Fruit fly (Drosophila melanogaster): ENCODE measurements around the gene CG43085.

DNA sequence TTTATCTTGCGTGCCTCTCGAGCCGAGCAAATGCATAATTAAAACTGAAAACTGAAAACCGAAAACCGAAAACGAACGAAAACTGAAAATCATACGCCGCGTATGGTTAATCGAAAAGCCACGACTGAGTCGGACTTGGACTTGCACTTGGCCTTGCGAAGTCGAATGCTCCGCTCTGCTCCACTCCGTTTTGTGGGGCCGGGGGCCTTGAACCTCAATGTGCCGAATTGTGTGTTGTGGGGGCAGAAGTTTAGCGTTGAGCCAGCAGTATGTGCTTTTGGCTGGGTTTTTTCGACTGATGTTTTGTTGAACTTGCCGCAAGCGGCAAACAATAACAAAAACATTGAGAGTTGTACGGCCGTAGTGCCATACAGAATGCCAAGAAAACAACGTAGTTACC, 31.3 kb downstream of the CG43085 start:
- TF ChIP-seq kay (GFP tag; ENCODE audit: borderline replicate concordance): no peak
- no peak for TF ChIP-seq CG14711 (tag; optimal IDR thresholded peaks at IDR 0.05)
- no peak for TF ChIP-seq CG11617 (GFP tag; optimal IDR thresholded peaks at IDR 0.05)
- TF ChIP-seq CG7101 (tag; optimal IDR thresholded peaks at IDR 0.05): no peak
- TF ChIP-seq cic (GFP tag; optimal IDR thresholded peaks at IDR 0.05): no peak
- no peak for TF ChIP-seq bab1 (GFP tag; optimal IDR thresholded peaks at IDR 0.05)
- TF ChIP-seq CG5204 (GFP tag; optimal IDR thresholded peaks at IDR 0.05): no peak
- TF ChIP-seq toe (GFP tag; optimal IDR thresholded peaks at IDR 0.05): no peak
- no peak for TF ChIP-seq Mnt (GFP tag; optimal IDR thresholded peaks at IDR 0.05)
- no peak for TF ChIP-seq CG12768 (GFP tag; optimal IDR thresholded peaks at IDR 0.05)
- no peak for TF ChIP-seq CG33017 (tag; optimal IDR thresholded peaks at IDR 0.05)
